Fruit fly (Drosophila melanogaster) S2 (cell line): ENCODE data around the gene mus304.

Source experiments
- CG8478 ChIP-seq: fragments of >200 bp; optimal IDR thresholded peaks from 2 replicates; lab custom pipeline; 2018
- CTCF ChIP-seq, 2 experiments: fragments of >200 bp; optimal IDR thresholded peaks; 2 replicates each; lab custom pipeline; 2018

The mus304 gene

DNA sequence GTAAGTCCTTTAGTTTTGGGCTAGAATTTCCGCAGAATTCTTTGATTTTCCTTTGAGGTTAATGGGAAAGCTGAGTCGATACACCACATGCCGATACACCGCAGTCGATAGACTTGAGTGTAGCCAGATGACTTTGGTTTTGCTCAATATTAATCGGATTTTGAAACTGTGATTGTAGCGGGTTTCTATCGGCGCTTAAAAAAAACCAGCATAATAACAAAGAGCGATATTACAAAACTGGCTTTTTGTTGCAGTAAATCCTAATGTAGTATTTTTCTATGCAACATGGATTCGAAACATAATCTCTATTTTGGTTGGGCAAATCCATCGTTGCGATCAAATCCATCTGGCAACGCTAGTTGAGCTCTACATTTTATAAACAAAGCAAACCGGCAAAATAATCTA lies at the start of gene mus304, which contains the start of gene Polr3D:
TSS of gene mus304 (plus strand) at position 356 of the 405 bp plus-strand sequence.
TSS of gene Polr3D (minus strand) at position 116 of the 405 bp plus-strand sequence.
- TF ChIP-seq CG8478 (lab: Kevin White, UChicago) (no peak), CTCF (optimal IDR thresholded peaks at IDR 0.05; lab: Kevin White, UChicago) (peak in 1 of 2 experiments; percentile 9)

DNA sequence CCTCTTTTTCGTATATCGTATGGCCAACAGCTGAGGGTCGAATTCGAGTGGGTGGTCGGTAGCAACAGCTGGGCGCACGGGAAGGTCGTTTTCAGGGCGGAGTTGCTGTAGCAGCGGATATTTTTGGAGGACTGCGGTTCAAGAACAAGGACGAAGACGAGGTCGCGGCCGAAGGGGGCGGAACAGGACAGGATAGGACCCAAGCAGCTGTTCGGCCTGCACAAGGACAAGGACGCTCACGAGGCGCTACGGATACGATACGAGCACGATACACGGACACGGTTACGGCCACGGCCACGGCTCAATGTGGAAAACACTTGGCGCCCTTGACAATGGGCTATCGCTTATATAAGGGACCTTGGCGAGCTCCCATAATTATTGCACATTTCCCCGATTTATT lies 48.4 kb upstream of the mus304 start:
- TF ChIP-seq CTCF (optimal IDR thresholded peaks at IDR 0.05; lab: Kevin White, UChicago) (no peak), CG8478 (lab: Kevin White, UChicago) (no peak)

DNA sequence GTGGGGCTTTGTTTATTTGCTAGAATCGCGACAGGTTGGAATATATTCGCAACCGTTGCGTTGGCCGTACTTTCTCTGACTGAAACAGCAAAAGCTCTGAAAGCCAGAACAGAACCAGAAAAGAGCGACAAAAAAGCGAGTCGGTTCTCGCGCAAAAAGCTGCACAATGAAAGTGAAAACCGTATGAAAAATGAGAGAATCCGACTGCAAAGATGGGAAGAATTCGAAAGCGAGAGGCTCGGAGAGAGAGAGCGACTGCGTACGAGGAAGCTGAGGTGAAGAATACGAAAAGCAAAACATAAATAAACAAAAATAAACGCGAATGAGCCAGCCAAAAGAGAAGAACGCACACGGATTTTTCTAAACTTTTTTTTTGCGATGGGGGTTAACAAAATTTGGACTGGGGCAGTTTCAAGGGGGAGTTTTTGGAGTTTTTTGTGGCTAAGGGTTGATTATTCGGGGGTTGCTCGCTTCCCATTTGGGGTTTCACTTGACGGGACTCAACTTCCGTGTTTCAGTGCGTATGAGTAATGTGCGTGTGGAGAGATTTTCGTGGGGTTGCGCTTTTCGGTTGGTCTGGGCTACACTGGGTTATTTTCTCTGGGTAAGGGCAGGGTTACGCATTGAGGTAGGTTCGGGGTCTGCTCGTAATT lies 47.8 kb upstream of the mus304 start:
- TF ChIP-seq CTCF (optimal IDR thresholded peaks at IDR 0.05; lab: Kevin White, UChicago) = no peak
- TF ChIP-seq CG8478 (lab: Kevin White, UChicago) = no peak

DNA sequence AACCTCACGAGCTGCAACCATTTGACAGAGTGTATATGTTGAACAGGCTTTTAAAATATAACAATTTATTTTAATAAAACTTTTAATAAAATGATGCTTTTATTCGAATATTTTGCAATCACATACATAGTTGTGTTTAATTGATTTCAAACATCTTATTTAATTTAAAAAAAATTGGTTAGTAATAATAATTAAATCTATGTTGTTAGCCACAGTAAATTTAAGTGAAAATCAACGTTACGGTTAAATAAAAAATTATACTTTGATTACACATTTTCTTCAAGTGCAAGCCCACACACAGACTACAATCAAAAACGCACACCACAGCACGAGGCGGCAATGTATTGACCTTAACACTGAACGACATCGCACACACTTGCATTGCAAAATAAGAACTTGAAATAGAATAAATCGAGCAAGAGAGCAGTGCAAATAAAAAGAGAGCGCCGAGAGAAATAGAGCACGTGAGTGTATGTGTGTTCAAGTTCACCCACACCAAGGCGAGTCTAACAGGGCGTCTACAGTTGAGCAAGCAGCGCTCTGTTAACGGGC lies 46.6 kb upstream of the mus304 start:
- TF ChIP-seq CTCF (optimal IDR thresholded peaks at IDR 0.05; lab: Kevin White, UChicago) (no peak), CG8478 (lab: Kevin White, UChicago) (no peak)

DNA sequence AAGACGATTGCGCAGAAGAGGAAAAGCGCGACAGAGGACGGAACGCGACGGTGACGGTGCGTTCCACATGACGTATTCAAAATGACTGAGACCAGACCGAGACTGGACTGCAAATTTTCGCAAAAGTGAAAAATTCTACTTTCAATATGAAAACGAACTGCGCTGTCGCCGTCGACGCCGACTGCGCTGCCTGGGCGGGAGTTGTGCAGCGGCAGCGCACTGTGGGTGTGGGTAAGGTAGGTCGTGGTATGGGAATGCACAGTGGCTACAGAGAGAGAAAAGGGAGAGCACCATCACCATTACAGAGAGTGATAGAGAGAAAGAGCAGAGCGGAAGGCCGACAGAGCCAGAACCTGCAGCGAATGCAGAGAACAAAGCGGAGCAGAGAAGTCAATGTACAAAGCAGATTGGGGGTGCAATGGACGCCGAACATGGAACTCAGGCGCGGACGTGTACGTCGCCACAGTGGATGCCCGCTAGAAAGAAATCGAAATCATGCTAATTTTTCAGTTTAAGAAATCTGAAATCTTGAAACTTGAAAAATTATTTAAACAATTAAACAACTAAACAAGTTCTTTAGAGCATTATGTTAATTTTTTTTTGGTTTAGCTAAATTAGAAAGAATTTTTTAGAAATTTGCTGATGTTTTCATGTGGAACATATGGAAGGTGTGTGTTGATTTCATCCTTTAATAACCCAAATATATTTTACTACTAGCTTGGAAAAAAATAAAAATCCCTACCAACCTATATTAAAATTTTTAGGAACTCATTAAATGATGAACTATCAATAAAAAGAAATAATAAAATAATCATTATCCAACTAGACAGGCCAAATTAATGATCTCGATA lies 44.8 kb upstream of the mus304 start, which contains the start of gene Eip75B:
TSS of gene Eip75B (minus strand) at position 65 of the 851 bp plus-strand sequence.
- TF ChIP-seq CG8478 (lab: Kevin White, UChicago) = no peak
- no peak for TF ChIP-seq CTCF (optimal IDR thresholded peaks at IDR 0.05; lab: Kevin White, UChicago)

DNA sequence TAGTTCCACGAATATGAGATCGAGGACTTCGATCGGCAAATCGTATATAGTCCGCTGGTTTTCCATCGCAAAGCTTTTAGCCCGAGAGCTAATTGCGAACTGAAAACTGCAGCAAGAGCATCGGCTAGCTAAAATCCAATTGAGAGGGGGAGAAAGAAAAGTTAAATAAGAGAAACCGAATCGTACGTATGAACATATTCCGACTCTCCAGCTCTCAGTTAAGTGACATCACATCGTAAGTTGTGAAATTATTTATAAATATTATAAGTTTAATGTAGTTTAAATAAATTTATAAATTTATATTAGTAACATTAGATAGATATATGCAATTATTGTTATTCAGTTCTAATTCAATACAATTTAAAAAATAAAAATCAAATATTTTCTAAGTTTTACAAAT lies 39.6 kb upstream of the mus304 start, which contains the start of gene CG44006:
TSS of gene CG44006 (minus strand) at position 101 of the 400 bp plus-strand sequence.
- no peak for TF ChIP-seq CTCF (optimal IDR thresholded peaks at IDR 0.05; lab: Kevin White, UChicago)
- TF ChIP-seq CG8478 (lab: Kevin White, UChicago) = no peak

DNA sequence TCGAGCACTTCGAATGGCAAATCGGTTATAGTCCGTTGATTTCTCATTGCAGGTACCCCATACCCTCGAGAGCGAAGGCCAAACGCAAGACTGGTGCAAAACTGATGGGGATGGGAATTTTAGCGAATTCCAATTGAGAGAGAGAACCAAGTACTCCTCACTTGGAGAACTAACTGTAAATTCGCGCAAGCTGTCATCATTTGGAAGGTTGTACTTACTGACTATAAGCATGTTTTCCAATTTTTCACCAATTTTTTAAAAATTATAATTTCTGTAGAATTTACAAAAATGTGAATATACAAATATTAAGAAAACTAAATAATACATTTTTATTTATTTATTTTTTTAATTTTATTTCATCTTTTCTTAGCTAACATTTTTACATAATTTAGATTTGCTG lies 37.6 kb upstream of the mus304 start, which contains the start of gene CG44005:
TSS of gene CG44005 (minus strand) at position 101 of the 400 bp plus-strand sequence.
- TF ChIP-seq CTCF (optimal IDR thresholded peaks at IDR 0.05; lab: Kevin White, UChicago) = no peak

DNA sequence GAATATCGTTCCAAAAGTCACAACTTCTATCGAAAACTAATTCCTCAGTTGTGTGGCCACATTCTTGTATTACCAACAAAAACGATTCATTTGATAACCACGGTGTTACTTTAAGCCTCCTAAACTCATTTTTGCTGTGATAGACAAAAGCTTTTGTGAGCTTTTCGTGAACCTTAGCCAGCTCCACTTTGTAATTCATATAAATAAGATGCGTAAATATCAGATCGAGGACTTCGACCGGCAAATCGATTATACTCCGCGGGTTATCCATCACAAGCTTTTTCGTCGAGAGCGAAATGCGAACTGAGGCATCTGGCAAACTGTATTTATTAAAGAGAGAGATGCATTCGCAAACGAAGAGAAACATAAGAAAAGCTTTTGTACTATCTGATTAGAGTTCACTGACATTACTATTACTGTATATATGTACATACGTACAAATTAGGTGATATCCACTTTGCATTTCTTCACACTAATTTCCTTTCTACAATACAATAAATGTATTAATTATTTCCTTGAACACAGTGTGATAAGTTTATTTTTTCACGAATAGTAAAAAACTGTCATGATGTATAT lies 36.0 kb upstream of the mus304 start, which contains the start of gene CG44004:
TSS of gene CG44004 (minus strand) at position 305 of the 576 bp plus-strand sequence.
- TF ChIP-seq CG8478 (lab: Kevin White, UChicago) (no peak), CTCF (optimal IDR thresholded peaks at IDR 0.05; lab: Kevin White, UChicago) (no peak)

DNA sequence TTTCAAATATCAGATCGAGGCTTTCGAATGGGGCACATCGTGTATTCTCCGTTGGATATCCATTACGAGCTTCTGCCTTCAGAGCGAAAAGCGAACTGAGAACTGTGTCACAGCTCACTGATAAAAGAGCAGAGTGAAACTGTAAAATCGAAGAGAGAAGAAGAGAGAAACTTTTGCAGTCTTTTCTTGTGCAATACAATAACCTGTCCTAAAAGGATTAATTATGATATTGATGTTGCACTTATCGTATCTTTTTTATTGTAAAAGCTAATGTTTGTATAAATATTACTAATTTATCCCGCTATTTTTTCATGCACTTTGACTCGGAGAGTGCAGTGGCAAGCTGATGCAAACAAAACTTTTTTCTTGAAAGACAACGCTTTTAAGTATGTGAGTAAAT lies 34.6 kb upstream of the mus304 start:
- no peak for TF ChIP-seq CTCF (optimal IDR thresholded peaks at IDR 0.05; lab: Kevin White, UChicago)
- TF ChIP-seq CG8478 (lab: Kevin White, UChicago) = no peak

DNA sequence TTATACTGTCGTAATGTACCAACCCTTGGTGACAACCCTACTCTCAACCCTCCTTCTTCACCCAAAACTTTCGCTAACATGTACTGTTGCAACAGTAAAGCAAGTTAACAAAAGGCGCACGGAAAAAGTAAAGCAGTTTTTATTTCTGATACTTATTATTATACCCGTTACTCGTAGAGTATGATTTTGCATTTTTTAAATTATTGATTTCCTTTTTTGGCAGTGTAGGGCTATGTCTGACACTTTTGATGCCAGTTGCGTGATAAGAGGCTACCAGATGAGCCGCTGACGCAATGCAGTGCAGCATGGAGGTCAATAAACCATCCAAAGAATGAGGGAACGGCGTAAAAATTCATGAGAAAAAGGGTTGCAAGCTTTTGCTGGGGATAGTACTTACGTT lies 33.8 kb upstream of the mus304 start:
- TF ChIP-seq CTCF (optimal IDR thresholded peaks at IDR 0.05; lab: Kevin White, UChicago) (no peak), CG8478 (lab: Kevin White, UChicago) (no peak)

DNA sequence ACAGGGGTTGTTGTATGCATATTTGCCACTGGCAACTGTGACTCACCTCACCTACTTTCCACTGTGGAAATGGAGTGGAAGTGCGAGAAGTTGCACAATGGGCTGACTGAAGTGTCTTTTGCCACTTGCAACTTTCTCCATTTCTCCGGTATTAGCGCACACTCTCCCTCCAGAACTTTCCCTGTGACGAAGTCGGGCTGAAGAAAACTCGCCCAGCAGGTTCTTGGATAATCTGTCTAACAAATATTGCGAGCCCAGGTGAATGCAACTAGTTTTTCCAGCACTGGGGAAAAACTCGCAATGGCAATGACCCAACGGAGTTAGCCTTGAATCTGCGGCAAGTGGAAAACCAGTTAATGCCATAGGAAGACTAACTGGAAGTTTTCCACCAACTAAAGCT lies 33.0 kb upstream of the mus304 start:
- TF ChIP-seq CG8478 (lab: Kevin White, UChicago) (no peak), CTCF (optimal IDR thresholded peaks at IDR 0.05; lab: Kevin White, UChicago) (no peak)

DNA sequence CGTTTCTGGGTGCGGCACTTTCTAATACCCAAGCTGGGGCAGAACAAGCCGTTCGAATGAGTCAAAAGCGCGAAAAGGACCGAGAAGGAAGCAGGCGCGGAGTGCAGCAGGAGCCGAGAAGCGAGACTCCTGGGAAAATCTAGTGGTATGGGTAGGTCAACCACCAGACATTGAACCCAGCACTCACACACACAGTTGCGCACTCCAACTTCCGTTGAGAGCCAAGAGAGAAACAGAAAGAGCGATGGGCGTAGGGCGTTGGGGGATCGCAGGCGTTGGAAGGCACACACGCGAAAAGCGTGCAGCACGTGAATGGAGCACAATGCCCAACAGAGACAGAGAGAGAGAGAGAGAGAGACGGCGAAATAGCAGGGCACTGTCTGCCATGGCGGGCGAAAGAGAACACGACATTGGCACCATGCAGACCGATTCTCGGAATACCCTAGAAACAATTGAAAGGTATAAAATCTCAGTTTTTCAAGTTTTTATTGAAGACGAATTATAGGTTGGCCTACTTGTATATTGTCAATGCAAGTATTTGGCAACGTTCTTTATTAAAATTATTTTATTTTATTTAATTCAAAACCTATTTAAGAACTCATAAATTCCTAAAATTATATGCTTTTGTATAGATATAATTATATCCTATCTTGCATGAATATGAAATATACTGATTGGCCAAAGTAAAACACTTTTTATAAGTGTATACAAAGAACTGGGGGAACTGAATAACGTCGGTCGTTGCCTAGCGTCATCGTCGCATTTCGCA lies 31.8 kb upstream of the mus304 start:
- no peak for TF ChIP-seq CTCF (optimal IDR thresholded peaks at IDR 0.05; lab: Kevin White, UChicago)
- TF ChIP-seq CG8478 (lab: Kevin White, UChicago) = no peak

DNA sequence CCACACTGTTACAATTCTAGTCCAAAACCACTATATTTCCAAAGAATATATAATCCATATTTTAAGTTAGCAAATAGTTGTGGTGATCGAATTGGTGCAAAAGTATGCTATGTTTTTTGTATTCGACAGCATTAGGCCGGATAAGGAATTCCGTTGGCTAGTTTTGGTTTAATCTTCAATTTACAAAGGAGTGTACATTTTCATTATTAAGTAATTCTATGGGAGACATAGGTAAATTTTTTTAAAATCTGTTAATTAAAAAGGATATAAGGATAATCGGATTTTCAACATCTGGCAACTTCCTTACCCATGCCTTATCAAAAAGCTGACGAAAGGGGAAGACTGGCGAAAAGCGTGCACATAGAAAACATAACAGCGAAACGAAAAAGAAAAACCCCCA lies 31.0 kb upstream of the mus304 start:
- TF ChIP-seq CTCF (optimal IDR thresholded peaks at IDR 0.05; lab: Kevin White, UChicago) (no peak), CG8478 (lab: Kevin White, UChicago) (no peak)

DNA sequence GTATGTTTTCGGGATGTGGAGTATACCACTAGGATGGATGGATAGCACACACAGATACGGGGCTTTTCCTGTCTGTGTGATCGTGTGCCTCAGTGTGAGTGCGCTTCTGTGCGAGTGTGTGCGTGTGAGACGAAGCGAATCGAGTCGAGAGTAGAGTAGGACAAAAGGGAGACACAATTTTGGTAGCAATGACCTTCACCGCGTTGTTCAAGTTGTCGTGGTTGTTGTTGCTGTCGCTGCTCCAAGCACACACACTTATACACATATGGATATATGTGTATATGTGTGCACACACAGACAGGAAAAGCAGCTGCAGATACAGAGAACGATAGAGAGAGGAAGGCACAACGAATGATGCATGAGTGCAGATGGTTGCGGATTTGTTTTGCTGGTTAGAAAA lies 30.5 kb upstream of the mus304 start:
- TF ChIP-seq CTCF (optimal IDR thresholded peaks at IDR 0.05; lab: Kevin White, UChicago) (no peak), CG8478 (lab: Kevin White, UChicago) (no peak)
